Fruit fly (Drosophila melanogaster) ovary, adult (tissue): ENCODE data around the gene Gbs-76A.

Experiments used
- CG17801 ChIP-seq: fragments of 200-800 bp; optimal IDR thresholded peaks from 2 replicates; lab custom pipeline; 2019; ENCODE audit warnings: missing biosample characterization, mild to moderate bottlenecking, missing genetic modification characterization, moderate library complexity; ENCODE audit not compliant: partially characterized antibody

Gene Gbs-76A

dm6 chr3L:19292440-19293175, at the start of gene Gbs-76A:
Gene Gbs-76A, minus strand, starts transcription at chr3L:19292766.
- peak; percentile 50 for TF ChIP-seq CG17801 (GFP tag; lab: Kevin White, UChicago)

DNA sequence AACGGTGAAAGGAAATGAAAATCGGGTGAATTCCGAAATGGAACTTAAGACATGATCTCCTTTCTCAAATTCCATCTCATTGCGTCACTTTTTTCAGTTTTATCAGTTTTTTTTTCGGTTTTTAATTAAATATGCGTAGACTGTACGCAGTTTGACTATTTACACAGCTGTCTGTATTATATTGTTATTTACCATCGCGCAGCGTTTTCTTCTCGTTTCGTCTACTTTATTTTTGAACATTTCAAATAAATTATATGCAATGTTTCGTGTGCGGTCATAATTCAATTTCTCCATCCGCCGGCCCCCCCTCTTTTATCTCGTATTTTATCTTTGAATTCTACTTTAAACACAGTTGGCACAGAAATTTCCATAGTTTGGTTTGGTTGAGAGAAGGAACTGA, 48.0 kb upstream of the Gbs-76A start:
- TF ChIP-seq CG17801 (GFP tag; lab: Kevin White, UChicago) = no peak

DNA sequence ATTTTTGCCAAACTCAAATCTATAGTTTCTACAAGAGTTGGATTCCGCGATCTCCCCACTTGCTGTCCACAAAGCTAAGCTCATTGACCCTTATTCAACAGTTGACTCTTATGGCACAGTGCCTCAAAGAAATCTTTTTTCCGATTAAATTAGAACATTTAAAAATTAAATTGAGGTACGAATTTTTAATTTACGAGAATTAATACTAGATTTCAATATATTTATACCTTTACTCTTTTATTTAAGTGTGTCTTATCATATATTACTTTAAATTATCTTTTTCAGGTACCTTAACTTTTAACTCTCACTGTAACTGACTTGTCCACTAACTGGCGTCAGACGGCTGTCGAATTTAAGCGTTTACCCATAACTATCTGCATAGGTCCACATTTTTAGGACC, 45.7 kb upstream of the Gbs-76A start:
- peak; percentile 88 for TF ChIP-seq CG17801 (GFP tag; lab: Kevin White, UChicago)

DNA sequence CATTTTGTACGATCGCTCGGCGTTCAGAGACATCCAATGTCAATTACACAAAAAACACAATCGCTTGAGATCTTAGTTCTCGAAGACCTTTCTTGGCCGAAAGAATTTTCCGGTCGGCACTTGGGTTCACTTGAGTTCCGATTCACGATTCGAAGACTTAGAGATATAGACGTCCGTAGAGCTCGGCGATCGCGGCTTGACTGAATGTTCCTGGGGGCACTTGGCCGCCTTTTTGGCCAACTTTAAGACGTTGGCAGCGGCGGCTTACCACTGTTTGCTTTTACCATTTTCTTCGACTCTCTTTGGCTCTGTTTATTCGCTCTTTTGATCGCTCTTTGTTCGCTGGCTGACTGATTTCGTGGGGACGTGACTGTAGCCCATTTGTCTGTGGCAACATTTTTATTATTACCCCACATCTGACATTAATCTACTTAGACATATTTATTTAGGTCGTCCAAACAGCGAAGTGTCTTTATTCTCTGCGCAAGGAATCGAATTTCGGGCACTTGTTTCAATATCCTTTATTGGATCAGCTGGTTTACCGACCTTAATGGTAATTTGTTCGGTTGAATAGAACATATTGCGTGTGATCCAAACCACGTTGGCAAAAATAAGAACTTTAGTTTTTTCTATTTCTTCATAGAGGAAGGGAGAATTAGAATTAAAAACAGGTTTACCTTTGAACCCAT, 45.0 kb upstream of the Gbs-76A start, which contains the start of gene pip:
Gene pip, minus strand, starts transcription at position 212 of the 689 bp plus-strand sequence.
- TF ChIP-seq CG17801 (GFP tag; lab: Kevin White, UChicago) = no peak

- TF ChIP-seq CG17801 (GFP tag; lab: Kevin White, UChicago) = no peak
Observed at dm6 chr3L:19336678-19337077, 44.1 kb upstream of the Gbs-76A start.

dm6 chr3L:19331763-19332162, 39.2 kb upstream of the Gbs-76A start:
- TF ChIP-seq CG17801 (GFP tag; lab: Kevin White, UChicago) = no peak

dm6 chr3L:19329499-19329898, 36.9 kb upstream of the Gbs-76A start:
- TF ChIP-seq CG17801 (GFP tag; lab: Kevin White, UChicago) = no peak

DNA sequence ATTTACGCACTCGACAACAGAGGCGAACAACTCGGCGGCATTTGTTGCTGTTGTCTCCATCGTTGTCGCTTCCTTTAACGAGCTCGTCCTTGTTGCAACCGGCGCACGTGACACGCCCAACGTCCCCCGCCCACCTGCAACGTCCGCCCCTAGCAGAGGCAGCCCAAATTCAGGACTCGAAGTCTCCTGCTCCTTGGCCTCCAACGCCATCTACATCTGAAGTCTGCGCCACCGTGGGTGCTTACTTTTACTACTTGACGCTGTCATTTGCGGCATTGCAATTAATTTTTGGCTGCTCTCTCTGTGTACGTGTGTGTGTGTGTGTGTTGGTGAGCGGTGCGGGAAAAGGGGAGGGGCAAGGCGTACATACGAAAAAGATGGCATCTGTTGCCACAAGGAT, 35.5 kb upstream of the Gbs-76A start:
- TF ChIP-seq CG17801 (GFP tag; lab: Kevin White, UChicago) = no peak

- no peak for TF ChIP-seq CG17801 (GFP tag; lab: Kevin White, UChicago)
Observed at dm6 chr3L:19327223-19327622, 34.7 kb upstream of the Gbs-76A start.

dm6 chr3L:19326029-19326428, 33.5 kb upstream of the Gbs-76A start:
- TF ChIP-seq CG17801 (GFP tag; lab: Kevin White, UChicago) = peak; percentile 0

- no peak for TF ChIP-seq CG17801 (GFP tag; lab: Kevin White, UChicago)
Observed at dm6 chr3L:19316638-19317037, 24.1 kb upstream of the Gbs-76A start.

DNA sequence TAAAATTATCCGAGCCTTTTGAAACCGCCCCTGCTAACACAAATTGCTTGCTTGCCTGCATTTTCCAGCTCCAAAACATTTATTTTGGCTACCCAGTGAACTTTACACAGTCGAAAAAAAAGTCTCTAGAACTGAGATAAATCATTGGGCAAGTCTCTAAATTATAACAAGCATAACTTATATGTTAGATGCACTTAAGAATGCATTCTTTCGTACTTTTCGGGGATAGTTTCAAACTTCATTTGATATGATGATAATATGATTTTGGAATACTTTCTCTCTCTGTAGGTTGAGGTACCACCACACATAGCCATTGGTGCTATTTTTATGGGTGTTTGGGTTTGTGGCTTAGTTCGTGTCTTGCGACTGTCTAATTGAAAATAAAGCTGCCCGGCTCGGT, 22.3 kb upstream of the Gbs-76A start:
- no peak for TF ChIP-seq CG17801 (GFP tag; lab: Kevin White, UChicago)

dm6 chr3L:19294613-19295299, 2.2 kb upstream of the Gbs-76A start:
- TF ChIP-seq CG17801 (GFP tag; lab: Kevin White, UChicago) = peak; percentile 58

DNA sequence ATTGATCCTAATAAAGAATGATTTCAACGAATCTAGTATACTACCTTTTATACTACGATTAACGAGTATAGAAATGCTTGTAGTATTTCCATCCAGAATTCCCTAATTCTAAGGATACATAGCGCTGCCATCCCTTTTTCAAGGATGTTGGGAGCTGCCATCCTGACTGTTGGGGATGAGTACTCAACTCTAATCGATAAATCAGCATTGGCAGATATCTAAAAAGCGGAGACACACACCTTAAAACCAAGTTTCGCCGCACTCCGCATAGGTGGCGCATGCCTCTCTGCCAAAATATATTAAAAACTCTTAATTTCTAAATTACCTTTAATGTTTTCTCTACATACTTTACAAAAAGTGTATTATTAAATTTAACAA, 1.7 kb upstream of the Gbs-76A start, which contains the start of gene fal:
Gene fal, plus strand, starts transcription at position 330 of the 378 bp plus-strand sequence.
- no peak for TF ChIP-seq CG17801 (GFP tag; lab: Kevin White, UChicago)

DNA sequence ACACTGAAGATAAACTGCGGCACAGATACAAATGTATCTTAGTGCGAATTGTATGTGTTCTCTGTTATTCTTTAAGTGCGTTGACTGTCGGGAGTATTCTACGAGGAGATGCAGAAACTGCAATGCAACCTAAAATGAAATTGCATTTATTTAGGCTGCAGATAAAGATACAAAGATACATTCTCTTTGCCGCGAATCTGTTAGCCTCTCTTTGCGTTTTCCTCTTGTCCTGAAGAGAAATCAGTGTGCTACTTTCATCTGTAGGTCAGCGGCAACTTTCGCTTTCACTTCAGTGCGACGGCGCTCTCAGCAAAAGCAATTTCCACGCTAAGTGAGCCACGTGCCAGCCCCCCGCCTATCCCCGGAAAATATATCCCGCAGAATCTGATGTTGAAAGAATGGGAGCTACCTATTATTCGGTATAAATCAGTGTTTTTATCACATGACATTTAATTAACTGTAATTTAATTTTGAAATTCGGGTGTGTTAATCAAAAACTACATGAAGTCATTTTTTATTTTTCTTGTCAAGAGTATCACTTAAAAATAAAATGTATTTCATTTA, 694 bp upstream of the Gbs-76A start:
- TF ChIP-seq CG17801 (GFP tag; lab: Kevin White, UChicago) = no peak
